Worm (Caenorhabditis elegans): ENCODE results near the gene B0454.5.
"Not testable (repeated sequence)": the region's sequence is repeated elsewhere in the genome, so short reads cannot be mapped to it uniquely, and the experiment has no call there.

- TF ChIP-seq nhr-76, unc-130, nhr-77, snpc-4, lin-39, pqm-1 (tag; optimal IDR thresholded peaks at IDR 0.05): not testable (repeated sequence)
Observed at ce11 chrII:3032480-3032879, 6.2 kb upstream of the B0454.5 start, which contains the start of gene B0454.6.
